Fruit fly (Drosophila melanogaster) whole organism, adult: ENCODE measurements around the gene Bicra.

Source experiments
- CG11617 ChIP-seq: fragments of 200-800 bp; sonication (Bioruptor generic); optimal IDR thresholded peaks from 2 replicates; lab custom pipeline; 2017; ENCODE audit warnings: mild to moderate bottlenecking, missing biosample characterization, missing genetic modification reagents, missing genetic modification characterization
- CG12768 ChIP-seq: fragments of 200-800 bp; sonication (Bioruptor generic); optimal IDR thresholded peaks from 2 replicates; lab custom pipeline; 2017; ENCODE audit warnings: missing biosample characterization, missing genetic modification characterization, mild to moderate bottlenecking, moderate library complexity, missing genetic modification reagents
- CG14711 ChIP-seq: fragments of 200-800 bp; sonication (Bioruptor generic); optimal IDR thresholded peaks from 2 replicates; lab custom pipeline; 2018; ENCODE audit warnings: missing biosample characterization, mild to moderate bottlenecking, missing genetic modification characterization, moderate library complexity
- CG1620 ChIP-seq: fragments of 200-800 bp; sonication (Bioruptor generic); optimal IDR thresholded peaks from 2 replicates; lab custom pipeline; 2016; ENCODE audit warnings: missing biosample characterization, missing genetic modification characterization
- CG33017 ChIP-seq: fragments of 200-800 bp; sonication (Bioruptor generic); optimal IDR thresholded peaks from 2 replicates; lab custom pipeline; 2018; ENCODE audit warnings: missing biosample characterization, mild to moderate bottlenecking, missing genetic modification characterization, moderate library complexity
- CG5204 ChIP-seq: fragments of 200-800 bp; sonication (Bioruptor generic); optimal IDR thresholded peaks from 2 replicates; lab custom pipeline; 2016; ENCODE audit warnings: missing biosample characterization, missing genetic modification characterization
- CG7045 ChIP-seq: fragments of 200-800 bp; sonication (Bioruptor generic); optimal IDR thresholded peaks from 2 replicates; lab custom pipeline; 2017; ENCODE audit warnings: missing biosample characterization, mild to moderate bottlenecking, missing genetic modification characterization
- CG7101 ChIP-seq: fragments of 200-800 bp; sonication (Bioruptor generic); optimal IDR thresholded peaks from 2 replicates; lab custom pipeline; 2018; ENCODE audit warnings: missing biosample characterization, mild to moderate bottlenecking, missing genetic modification characterization, moderate library complexity
- Clk ChIP-seq: fragments of 200-800 bp; sonication (Bioruptor generic); optimal IDR thresholded peaks from 2 replicates; lab custom pipeline; 2017; ENCODE audit warnings: missing biosample characterization, missing genetic modification characterization
- Crg-1 ChIP-seq: fragments of 200-800 bp; sonication (Bioruptor generic); optimal IDR thresholded peaks from 2 replicates; lab custom pipeline; 2016; ENCODE audit warnings: missing biosample characterization, missing genetic modification characterization
- Hr96 ChIP-seq: fragments of 200-800 bp; sonication (Bioruptor generic); optimal IDR thresholded peaks from 2 replicates; lab custom pipeline; 2016; ENCODE audit warnings: missing biosample characterization, missing genetic modification characterization
- Mnt ChIP-seq: fragments of 200-800 bp; sonication (Bioruptor generic); optimal IDR thresholded peaks from 2 replicates; lab custom pipeline; 2016; ENCODE audit warnings: missing biosample characterization, mild to moderate bottlenecking, missing genetic modification characterization
- bab1 ChIP-seq: fragments of 200-800 bp; sonication (Bioruptor generic); optimal IDR thresholded peaks from 3 replicates; lab custom pipeline; 2019; ENCODE audit warnings: missing biosample characterization, mild to moderate bottlenecking, missing genetic modification characterization, moderate library complexity
- cic ChIP-seq: fragments of 200-800 bp; sonication (Bioruptor generic); optimal IDR thresholded peaks from 2 replicates; lab custom pipeline; 2017; ENCODE audit warnings: missing biosample characterization, mild to moderate bottlenecking, missing genetic modification characterization, moderate library complexity
- cnc ChIP-seq, 2 experiments: fragments of >200 bp; optimal IDR thresholded peaks; 2 replicates each; lab custom pipeline; 2017
- kay ChIP-seq: fragments of 200-800 bp; sonication (Bioruptor generic); peaks from one replicate; lab custom pipeline; 2016; ENCODE audit warnings: missing biosample characterization, missing genetic modification characterization, borderline replicate concordance
- ovo ChIP-seq: fragments of 200-800 bp; sonication (Bioruptor generic); optimal IDR thresholded peaks from 2 replicates; lab custom pipeline; 2016; ENCODE audit warnings: missing biosample characterization, missing genetic modification characterization
- pad ChIP-seq: fragments of 200-800 bp; sonication (Bioruptor generic); optimal IDR thresholded peaks from 3 replicates; lab custom pipeline; 2017; ENCODE audit warnings: missing biosample characterization, missing genetic modification characterization, mild to moderate bottlenecking, moderate library complexity, missing genetic modification reagents
- tj ChIP-seq: fragments of 200-800 bp; sonication (Bioruptor generic); optimal IDR thresholded peaks from 3 replicates; lab custom pipeline; 2017; ENCODE audit warnings: missing biosample characterization, mild to moderate bottlenecking, missing genetic modification characterization, moderate library complexity
- toe ChIP-seq: fragments of 200-800 bp; sonication (Bioruptor generic); optimal IDR thresholded peaks from 2 replicates; lab custom pipeline; 2016; ENCODE audit warnings: missing biosample characterization, missing genetic modification characterization

Gene Bicra

dm6 chr3R:29088938-29089661 lies 26.3 kb downstream of the Bicra start:
- TF ChIP-seq CG33017 (no peak), CG14711 (tag; lab: Kevin White, UChicago) (peak; percentile 21), cic (GFP tag; lab: Kevin White, UChicago) (no peak), toe (GFP tag; lab: Kevin White, UChicago) (no peak), CG7045 (no peak), kay (GFP tag; lab: Kevin White, UChicago) (peak; percentile 47), tj (GFP tag; lab: Kevin White, UChicago) (no peak), Hr96 (GFP tag; lab: Kevin White, UChicago) (no peak), CG12768 (GFP tag; lab: Kevin White, UChicago) (no peak), CG5204 (GFP tag; lab: Kevin White, UChicago) (peak; percentile 7), pad (no peak), CG11617 (GFP tag; lab: Kevin White, UChicago) (no peak), ovo (GFP tag; lab: Kevin White, UChicago) (no peak), Clk (GFP tag; lab: Kevin White, UChicago) (no peak)

DNA sequence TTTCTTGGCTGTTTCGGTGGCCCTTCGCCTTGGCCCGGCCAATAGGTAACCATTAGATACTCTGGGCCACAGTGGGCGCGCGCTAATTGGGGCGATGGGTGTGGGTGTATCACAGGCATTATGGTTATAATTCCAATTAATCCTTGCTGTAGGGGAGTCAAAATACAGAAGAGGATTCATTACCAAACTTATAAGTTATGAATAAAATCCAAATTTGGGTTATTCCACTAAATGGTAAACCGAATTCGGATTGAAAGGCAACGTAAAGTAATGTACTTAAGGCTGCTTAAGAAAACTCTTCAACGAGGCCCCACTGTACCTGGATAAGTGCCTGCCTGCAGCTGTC lies 26.8 kb downstream of the Bicra start:
- TF ChIP-seq bab1 (GFP tag; lab: Kevin White, UChicago) (no peak), CG11617 (GFP tag; lab: Kevin White, UChicago) (no peak), CG14711 (tag; lab: Kevin White, UChicago) (no peak), CG5204 (GFP tag; lab: Kevin White, UChicago) (no peak), tj (GFP tag; lab: Kevin White, UChicago) (no peak), cic (GFP tag; lab: Kevin White, UChicago) (no peak), Crg-1 (GFP tag; lab: Kevin White, UChicago) (no peak), CG7101 (no peak), CG7045 (no peak), Clk (GFP tag; lab: Kevin White, UChicago) (no peak), cnc (optimal IDR thresholded peaks at IDR 0.05; lab: Kevin White, UChicago) (no peak), toe (GFP tag; lab: Kevin White, UChicago) (no peak), kay (GFP tag; lab: Kevin White, UChicago) (no peak), Hr96 (GFP tag; lab: Kevin White, UChicago) (no peak), CG12768 (GFP tag; lab: Kevin White, UChicago) (no peak), Mnt (GFP tag; lab: Kevin White, UChicago) (no peak), CG33017 (no peak), CG1620 (no peak)

DNA sequence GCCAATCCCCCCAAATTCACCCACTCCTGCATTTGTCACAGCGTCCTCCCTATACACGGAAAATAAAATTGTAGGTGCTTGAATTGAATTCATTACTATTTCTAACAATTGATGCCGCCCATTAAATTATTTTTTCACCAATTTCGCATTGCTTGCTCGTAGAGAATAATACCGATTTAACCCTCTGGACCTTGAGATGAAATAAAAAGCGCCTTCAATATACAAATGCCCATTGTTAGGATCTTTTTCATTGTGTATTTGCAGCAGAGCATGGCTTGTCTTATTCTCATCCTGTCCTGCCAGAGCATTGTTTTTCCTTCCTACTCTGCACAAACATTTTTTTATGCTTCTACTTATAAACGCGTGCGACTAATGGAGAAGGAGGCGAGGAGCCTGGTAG lies 28.8 kb downstream of the Bicra start:
- TF ChIP-seq ovo (GFP tag; lab: Kevin White, UChicago) (no peak), kay (GFP tag; lab: Kevin White, UChicago) (no peak), Crg-1 (GFP tag; lab: Kevin White, UChicago) (no peak), Hr96 (GFP tag; lab: Kevin White, UChicago) (no peak), CG33017 (no peak)

DNA sequence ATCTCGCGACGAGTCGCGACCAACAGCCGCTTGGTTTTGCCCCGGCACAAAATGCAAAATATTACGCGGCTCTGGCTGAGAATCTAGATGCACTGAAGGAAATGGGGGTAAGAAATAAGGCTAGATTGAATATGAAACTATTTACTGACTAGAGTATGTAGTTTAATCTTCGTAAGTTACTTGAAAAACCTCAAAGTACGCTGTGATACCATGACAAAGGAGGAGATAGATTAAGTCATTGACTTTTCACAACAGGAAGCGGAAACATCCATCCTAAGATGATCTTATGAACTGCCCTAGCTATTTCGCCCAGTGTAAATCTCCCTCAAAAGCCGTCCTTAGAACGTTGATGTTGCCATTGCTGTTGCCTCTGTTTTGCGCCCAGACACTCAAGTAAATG lies 31.3 kb downstream of the Bicra start:
- TF ChIP-seq CG33017: no peak
- TF ChIP-seq CG7045: peak; percentile 21
- peak; percentile 25 for TF ChIP-seq Clk (GFP tag; lab: Kevin White, UChicago)

dm6 chr3R:29095525-29095924 lies 32.7 kb downstream of the Bicra start:
- no peak for TF ChIP-seq tj (GFP tag; lab: Kevin White, UChicago)
- TF ChIP-seq Clk (GFP tag; lab: Kevin White, UChicago): no peak
- TF ChIP-seq CG11617 (GFP tag; lab: Kevin White, UChicago): no peak
- TF ChIP-seq CG14711 (tag; lab: Kevin White, UChicago): no peak
- TF ChIP-seq CG1620: no peak
- no peak for TF ChIP-seq CG33017
- TF ChIP-seq CG12768 (GFP tag; lab: Kevin White, UChicago): no peak

- TF ChIP-seq kay (GFP tag; lab: Kevin White, UChicago): no peak
- TF ChIP-seq Hr96 (GFP tag; lab: Kevin White, UChicago): no peak
- no peak for TF ChIP-seq CG7101
- TF ChIP-seq CG1620: no peak
- no peak for TF ChIP-seq CG5204 (GFP tag; lab: Kevin White, UChicago)
- TF ChIP-seq toe (GFP tag; lab: Kevin White, UChicago): no peak
- no peak for TF ChIP-seq Clk (GFP tag; lab: Kevin White, UChicago)
- no peak for TF ChIP-seq CG7045
Observed at dm6 chr3R:29096009-29096443, 33.2 kb downstream of the Bicra start.

dm6 chr3R:29098022-29098421 lies 35.2 kb downstream of the Bicra start:
- no peak for TF ChIP-seq tj (GFP tag; lab: Kevin White, UChicago)
- no peak for TF ChIP-seq toe (GFP tag; lab: Kevin White, UChicago)
- TF ChIP-seq pad: no peak
- TF ChIP-seq CG1620: no peak
- TF ChIP-seq cnc (optimal IDR thresholded peaks at IDR 0.05; lab: Kevin White, UChicago): no peak
- no peak for TF ChIP-seq CG7045
- no peak for TF ChIP-seq Crg-1 (GFP tag; lab: Kevin White, UChicago)
- no peak for TF ChIP-seq Hr96 (GFP tag; lab: Kevin White, UChicago)
- no peak for TF ChIP-seq CG14711 (tag; lab: Kevin White, UChicago)
- TF ChIP-seq CG12768 (GFP tag; lab: Kevin White, UChicago): no peak
- TF ChIP-seq kay (GFP tag; lab: Kevin White, UChicago): no peak
- TF ChIP-seq CG33017: no peak
- no peak for TF ChIP-seq bab1 (GFP tag; lab: Kevin White, UChicago)
- TF ChIP-seq Mnt (GFP tag; lab: Kevin White, UChicago): no peak
- no peak for TF ChIP-seq CG5204 (GFP tag; lab: Kevin White, UChicago)
- no peak for TF ChIP-seq cic (GFP tag; lab: Kevin White, UChicago)
- no peak for TF ChIP-seq CG7101
- no peak for TF ChIP-seq CG11617 (GFP tag; lab: Kevin White, UChicago)
- no peak for TF ChIP-seq Clk (GFP tag; lab: Kevin White, UChicago)
- no peak for TF ChIP-seq ovo (GFP tag; lab: Kevin White, UChicago)
